Worm (Caenorhabditis elegans): Measurements from ENCODE around the gene ZK686.6.

Gene ZK686.6

ce11 chrIII:7815056-7815366 lies 42.2 kb upstream of the ZK686.6 start:
- TF ChIP-seq mdl-1 (tag; optimal IDR thresholded peaks at IDR 0.05) (no peak), eor-1 (tag; optimal IDR thresholded peaks at IDR 0.05) (no peak), fos-1 (tag; optimal IDR thresholded peaks at IDR 0.05) (no peak), sea-2 (GFP tag; optimal IDR thresholded peaks at IDR 0.05) (no peak), ama-1 (optimal IDR thresholded peaks at IDR 0.05) (no peak)

ce11 chrIII:7814159-7815055 lies 41.6 kb upstream of the ZK686.6 start, which contains the start of gene egl-5:
Gene egl-5 (plus strand): TSS chrIII:7814374.
- no peak for TF ChIP-seq ceh-16 (tag; optimal IDR thresholded peaks at IDR 0.05)
- TF ChIP-seq unc-62 (GFP tag; optimal IDR thresholded peaks at IDR 0.05), result no peak
- peak; percentile 79 for TF ChIP-seq nfya-1 (tag; optimal IDR thresholded peaks at IDR 0.05; ENCODE audit: insufficient read depth)
- TF ChIP-seq nhr-43 (tag; optimal IDR thresholded peaks at IDR 0.05; ENCODE audit: poor library complexity, severe bottlenecking), result no peak
- TF ChIP-seq ama-1 (optimal IDR thresholded peaks at IDR 0.05), result no peak
- no peak for TF ChIP-seq nhr-237 (tag; optimal IDR thresholded peaks at IDR 0.05)
- no peak for TF ChIP-seq unc-39 (tag; optimal IDR thresholded peaks at IDR 0.05)
- no peak for TF ChIP-seq elt-1 (tag; optimal IDR thresholded peaks at IDR 0.05)
- TF ChIP-seq mdl-1 (tag; optimal IDR thresholded peaks at IDR 0.05), result no peak
- no peak for TF ChIP-seq fkh-10 (GFP tag; optimal IDR thresholded peaks at IDR 0.05)
- peak; percentile 100 for TF ChIP-seq nhr-23 (tag; optimal IDR thresholded peaks at IDR 0.05)
- no peak for TF ChIP-seq jun-1 (tag; optimal IDR thresholded peaks at IDR 0.05)
- TF ChIP-seq lin-15B (tag; optimal IDR thresholded peaks at IDR 0.05), result no peak
- no peak for TF ChIP-seq egl-27 (tag; optimal IDR thresholded peaks at IDR 0.05)
- TF ChIP-seq nhr-25 (tag; optimal IDR thresholded peaks at IDR 0.05), result no peak
- no peak for TF ChIP-seq fos-1 (tag; optimal IDR thresholded peaks at IDR 0.05)
- TF ChIP-seq lin-39 (tag; optimal IDR thresholded peaks at IDR 0.05), result no peak
- no peak for TF ChIP-seq hmg-11 (tag; optimal IDR thresholded peaks at IDR 0.05)
- no peak for TF ChIP-seq nhr-11 (tag; optimal IDR thresholded peaks at IDR 0.05)
- no peak for TF ChIP-seq sea-2 (GFP tag; optimal IDR thresholded peaks at IDR 0.05)
- TF ChIP-seq snpc-4 (tag; optimal IDR thresholded peaks at IDR 0.05), result no peak
- TF ChIP-seq tbx-2 (tag; optimal IDR thresholded peaks at IDR 0.05), result no peak
- TF ChIP-seq skn-1 (tag; optimal IDR thresholded peaks at IDR 0.05), result peak; percentile 100
- no peak for TF ChIP-seq ceh-9 (tag; optimal IDR thresholded peaks at IDR 0.05)
- peak; percentile 99 for TF ChIP-seq egl-5 (tag; optimal IDR thresholded peaks at IDR 0.05)
- TF ChIP-seq mml-1 (tag; optimal IDR thresholded peaks at IDR 0.05), result no peak
- TF ChIP-seq ceh-28 (tag; optimal IDR thresholded peaks at IDR 0.05), result no peak
- no peak for TF ChIP-seq nhr-12 (tag; optimal IDR thresholded peaks at IDR 0.05)
- TF ChIP-seq ZK546.5 (tag; optimal IDR thresholded peaks at IDR 0.05), result no peak
- TF ChIP-seq ztf-11 (tag; optimal IDR thresholded peaks at IDR 0.05), result no peak

- no peak for TF ChIP-seq elt-3 (tag; optimal IDR thresholded peaks at IDR 0.05)
- peak; percentile 100 for TF ChIP-seq egl-5 (tag; optimal IDR thresholded peaks at IDR 0.05)
- TF ChIP-seq ceh-9 (tag; optimal IDR thresholded peaks at IDR 0.05), result no peak
- peak; percentile 96 for TF ChIP-seq nfya-1 (tag; optimal IDR thresholded peaks at IDR 0.05; ENCODE audit: insufficient read depth)
Observed at ce11 chrIII:7812208-7812880, 39.5 kb upstream of the ZK686.6 start.

ce11 chrIII:7809033-7809432 lies 36.2 kb upstream of the ZK686.6 start:
- peak; percentile 98 for TF ChIP-seq egl-5 (tag; optimal IDR thresholded peaks at IDR 0.05)
- no peak for TF ChIP-seq mml-1 (tag; optimal IDR thresholded peaks at IDR 0.05)
- TF ChIP-seq nfya-1 (tag; optimal IDR thresholded peaks at IDR 0.05; ENCODE audit: insufficient read depth), result peak; percentile 11
- no peak for TF ChIP-seq fos-1 (tag; optimal IDR thresholded peaks at IDR 0.05)
- no peak for TF ChIP-seq lin-15B (tag; optimal IDR thresholded peaks at IDR 0.05)
- TF ChIP-seq ceh-16 (tag; optimal IDR thresholded peaks at IDR 0.05), result no peak
- TF ChIP-seq daf-12 (tag; optimal IDR thresholded peaks at IDR 0.05), result no peak

Data from whole organism, L3 larva.